Worm (Caenorhabditis elegans) whole organism, late embryonic: ENCODE measurements around the gene gst-22.

Experiments used
- che-1 ChIP-seq: sonication (generic microtip); optimal IDR thresholded peaks from 2 replicates; lab custom pipeline; 2016; ENCODE audit warnings: mild to moderate bottlenecking, missing genetic modification characterization, missing compliant biosample characterization
- dve-1 ChIP-seq: sonication (generic microtip); optimal IDR thresholded peaks from 2 replicates; lab custom pipeline; 2017; ENCODE audit warnings: antibody characterized with exemption, mild to moderate bottlenecking, missing genetic modification characterization, missing compliant biosample characterization
- fkh-10 ChIP-seq: fragments of 150-350 bp; optimal IDR thresholded peaks from 2 replicates; lab custom pipeline; 2014; ENCODE audit warnings: missing biosample characterization, missing genetic modification reagents, missing genetic modification characterization
- mec-3 ChIP-seq: sonication (generic microtip); optimal IDR thresholded peaks from 2 replicates; lab custom pipeline; 2016; ENCODE audit warnings: borderline replicate concordance, missing genetic modification characterization, missing compliant biosample characterization
- nhr-11 ChIP-seq: fragments of 150-350 bp; optimal IDR thresholded peaks from 2 replicates; lab custom pipeline; 2014; ENCODE audit warnings: missing biosample characterization, missing genetic modification characterization
- pha-4 ChIP-seq: fragments of 150-350 bp; optimal IDR thresholded peaks from 2 replicates; lab custom pipeline; 2018; ENCODE audit warnings: missing biosample characterization, missing genetic modification reagents, missing genetic modification characterization
- pqm-1 ChIP-seq: sonication (generic microtip); optimal IDR thresholded peaks from 2 replicates; lab custom pipeline; 2016; ENCODE audit warnings: missing genetic modification characterization, missing compliant biosample characterization
- syd-9 ChIP-seq: sonication (generic microtip); optimal IDR thresholded peaks from 2 replicates; lab custom pipeline; 2016; ENCODE audit warnings: mild to moderate bottlenecking, missing genetic modification characterization, moderate library complexity, missing compliant biosample characterization
- unc-3 ChIP-seq, 2 experiments: fragments of 200-800 bp in 1 of 2; sonication (Bioruptor generic) in 1 of 2; sonication (generic microtip) in 1 of 2; conservative IDR thresholded peaks in 1 of 2; optimal IDR thresholded peaks in 1 of 2; 2 replicates each; pipeline versions ENCODE4 v1.3.6 to Lab custom; 2016 to 2022; ENCODE audit warnings: missing compliant biosample characterization in 2 of 2, missing genetic modification characterization in 2 of 2, missing genetic modification reagents in 1 of 2
- unc-86 ChIP-seq: sonication (generic microtip); optimal IDR thresholded peaks from 2 replicates; lab custom pipeline; 2016; ENCODE audit warnings: missing genetic modification characterization, missing compliant biosample characterization
- ztf-16 ChIP-seq: sonication (generic microtip); optimal IDR thresholded peaks from 2 replicates; lab custom pipeline; 2017; ENCODE audit warnings: missing genetic modification characterization, missing compliant biosample characterization

- no peak for TF ChIP-seq mec-3 (tag; lab: Kevin White, UChicago)
- TF ChIP-seq dve-1: no peak
- TF ChIP-seq nhr-11 (tag; lab: Kevin White, UChicago): no peak
- TF ChIP-seq ztf-16 (tag; lab: Kevin White, UChicago): no peak
- no peak for TF ChIP-seq pqm-1 (tag; lab: Kevin White, UChicago)
- no peak for TF ChIP-seq che-1 (tag; lab: Kevin White, UChicago)
- TF ChIP-seq unc-3 (GFP tag; conservative IDR thresholded peaks at IDR 0.05; lab: Robert Waterston, UW): no peak
- no peak for TF ChIP-seq unc-3 (tag; optimal IDR thresholded peaks at IDR 0.05; lab: Kevin White, UChicago)
- no peak for TF ChIP-seq syd-9 (tag; lab: Kevin White, UChicago)
- TF ChIP-seq unc-86: no peak
- TF ChIP-seq pha-4: no peak
- no peak for TF ChIP-seq fkh-10 (GFP tag; lab: Kevin White, UChicago)
Observed at ce11 chrV:16253687-16254086, 21.6 kb upstream of the gst-22 start, which contains the start of gene gcy-20.
